Fruit fly (Drosophila melanogaster): Measurements from ENCODE around the gene Coa7.

Coa7 gene

dm6 chrX:23013208-23013607 is at the start of gene Coa7, which contains the start of gene Rab21:
Gene Coa7, plus strand, starts transcription at chrX:23013495.
Gene Rab21, minus strand, starts transcription at chrX:23013409.
- TF ChIP-seq noc (tag; optimal IDR thresholded peaks at IDR 0.05): peak; percentile 36

dm6 chrX:22981508-22981907 is 31.8 kb upstream of the Coa7 start:
- no peak for TF ChIP-seq noc (tag; optimal IDR thresholded peaks at IDR 0.05)

- no peak for TF ChIP-seq noc (tag; optimal IDR thresholded peaks at IDR 0.05)
Observed at dm6 chrX:23004598-23005469, 8.5 kb upstream of the Coa7 start, which contains the start of the genes stnA and stnB. Gene stnA, minus strand, starts transcription at chrX:23004648. Gene stnB, minus strand, starts transcription at chrX:23004648.

dm6 chrX:23006925-23007324 is 6.4 kb upstream of the Coa7 start:
- no peak for TF ChIP-seq noc (tag; optimal IDR thresholded peaks at IDR 0.05)

- TF ChIP-seq noc (tag; optimal IDR thresholded peaks at IDR 0.05): no peak
Observed at dm6 chrX:23007399-23007798, 5.9 kb upstream of the Coa7 start.

- TF ChIP-seq noc (tag; optimal IDR thresholded peaks at IDR 0.05): peak; percentile 74
Observed at dm6 chrX:23010651-23011050, 2.6 kb upstream of the Coa7 start.

dm6 chrX:23011203-23011602 is 2.1 kb upstream of the Coa7 start, which contains the start of gene FucTC:
Gene FucTC, minus strand, starts transcription at chrX:23011303.
- no peak for TF ChIP-seq noc (tag; optimal IDR thresholded peaks at IDR 0.05)

- peak; percentile 14 for TF ChIP-seq noc (tag; optimal IDR thresholded peaks at IDR 0.05)
Observed at dm6 chrX:23011859-23012258, 1.4 kb upstream of the Coa7 start.

dm6 chrX:23022598-23022997 is 9.3 kb downstream of the Coa7 start, which contains the start of gene zyd:
Gene zyd, plus strand, starts transcription at chrX:23022898.
- TF ChIP-seq noc (tag; optimal IDR thresholded peaks at IDR 0.05): no peak

dm6 chrX:23035766-23036165 is 22.5 kb downstream of the Coa7 start, which contains the start of gene CG12061:
Gene CG12061, plus strand, starts transcription at chrX:23036066.
- no peak for TF ChIP-seq noc (tag; optimal IDR thresholded peaks at IDR 0.05)

Measured in whole organism, larva.